Worm (Caenorhabditis elegans) whole organism, midembryonic: ENCODE data around the gene lgc-39.

Experiments used
- T22C8.4 ChIP-seq: fragments of 200-800 bp; sonication (Bioruptor generic); IDR thresholded peaks from 2 replicates; pipeline ENCODE4 v1.3.6; 2022; ENCODE audit warnings: missing genetic modification characterization, missing compliant biosample characterization
- flt-1 ChIP-seq: fragments of 200-800 bp; sonication (Bioruptor generic); IDR thresholded peaks from 2 replicates; pipeline ENCODE4 v1.3.6; 2022; ENCODE audit warnings: missing genetic modification characterization, missing compliant biosample characterization
- med-1 ChIP-seq: sonication (generic microtip); optimal IDR thresholded peaks from 2 replicates; lab custom pipeline; 2017; ENCODE audit warnings: missing genetic modification characterization, mild to moderate bottlenecking, missing compliant biosample characterization, antibody characterized with exemption, missing genetic modification reagents; ENCODE audit not compliant: insufficient read depth
- ref-1 ChIP-seq: fragments of 200-800 bp; sonication (Bioruptor generic); conservative IDR thresholded peaks from 2 replicates; pipeline ENCODE4 v1.3.6; 2022; ENCODE audit warnings: missing genetic modification reagents, missing genetic modification characterization, missing compliant biosample characterization
- tab-1 ChIP-seq: fragments of 200-800 bp; sonication (Bioruptor generic); IDR thresholded peaks from 2 replicates; pipeline ENCODE4 v1.3.6; 2022; ENCODE audit warnings: missing genetic modification characterization, missing compliant biosample characterization
- ztf-23 ChIP-seq: fragments of 200-800 bp; sonication (Bioruptor generic); IDR thresholded peaks from 2 replicates; pipeline ENCODE4 v1.3.6; 2022; ENCODE audit warnings: missing genetic modification reagents, missing genetic modification characterization, missing compliant biosample characterization
- ztf-29 ChIP-seq: fragments of 200-800 bp; sonication (Bioruptor generic); IDR thresholded peaks from 2 replicates; pipeline ENCODE4 v1.3.6; 2022; ENCODE audit warnings: missing genetic modification reagents, missing genetic modification characterization, missing compliant biosample characterization

DNA sequence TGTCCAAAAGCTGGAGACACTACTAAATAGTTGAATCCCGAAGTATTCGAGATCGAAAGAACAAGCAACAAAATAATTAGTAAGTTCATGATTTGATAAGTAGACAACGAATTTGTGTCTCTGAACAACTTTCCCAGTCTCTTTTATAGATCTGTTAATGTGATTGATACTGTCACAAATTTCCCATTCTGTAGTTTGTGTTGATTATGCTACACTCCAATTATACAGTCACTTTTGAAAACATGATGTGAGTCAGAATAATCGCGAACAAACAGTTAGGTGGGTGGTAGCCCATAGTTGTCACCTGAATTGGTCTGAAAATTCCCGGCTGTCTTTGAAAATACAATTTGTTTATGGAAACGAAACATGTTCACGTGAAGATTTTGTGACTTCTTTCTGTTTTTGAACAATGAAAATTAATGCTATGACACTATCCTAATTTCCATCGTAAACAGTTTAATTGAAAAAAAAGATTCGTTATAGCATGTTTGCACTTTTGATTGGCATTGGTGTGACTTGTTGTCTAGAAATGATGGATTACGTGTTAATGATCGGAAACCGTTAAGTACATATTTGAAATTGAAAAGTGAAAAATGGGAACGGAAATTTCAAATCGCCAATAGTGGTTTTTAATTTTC, 11.7 kb upstream of the lgc-39 start, which contains the start of gene ugt-41:
- TF ChIP-seq tab-1 (GFP tag; lab: Robert Waterston, UW) = no peak
- TF ChIP-seq T22C8.4 (GFP tag; lab: Robert Waterston, UW) = no peak
- TF ChIP-seq flt-1 (GFP tag; lab: Robert Waterston, UW) = no peak
- no peak for TF ChIP-seq med-1
- TF ChIP-seq ztf-29 (GFP tag; lab: Robert Waterston, UW) = no peak
- no peak for TF ChIP-seq ztf-23 (GFP tag; lab: Robert Waterston, UW)
- no peak for TF ChIP-seq ref-1
